Worm (Caenorhabditis elegans) whole organism, late embryonic: ENCODE data around the gene tbx-43.

Experiments
- C38D4.7 ChIP-seq: fragments of 200-800 bp; sonication (Bioruptor generic); optimal IDR thresholded peaks from 2 replicates; lab custom pipeline; 2018; ENCODE audit warnings: mild to moderate bottlenecking, missing genetic modification characterization, moderate library complexity, missing compliant biosample characterization
- F13H6.1 ChIP-seq: sonication (generic microtip); optimal IDR thresholded peaks from 2 replicates; lab custom pipeline; 2016; ENCODE audit warnings: missing genetic modification characterization, missing compliant biosample characterization
- T23F11.4 ChIP-seq: fragments of 200-800 bp; sonication (Bioruptor generic); optimal IDR thresholded peaks from 2 replicates; lab custom pipeline; 2018; ENCODE audit warnings: mild to moderate bottlenecking, missing genetic modification characterization, missing compliant biosample characterization
- Y22D7AL.16 ChIP-seq: sonication (generic microtip); optimal IDR thresholded peaks from 2 replicates; lab custom pipeline; 2016; ENCODE audit warnings: missing genetic modification characterization, missing compliant biosample characterization
- ahr-1 ChIP-seq: sonication (generic microtip); optimal IDR thresholded peaks from 2 replicates; lab custom pipeline; 2016; ENCODE audit warnings: missing genetic modification characterization, missing compliant biosample characterization
- ceh-18 ChIP-seq: sonication (generic microtip); optimal IDR thresholded peaks from 2 replicates; lab custom pipeline; 2016; ENCODE audit warnings: missing genetic modification characterization, missing compliant biosample characterization
- ceh-22 ChIP-seq: sonication (generic microtip); optimal IDR thresholded peaks from 2 replicates; lab custom pipeline; 2017; ENCODE audit warnings: missing biosample characterization, missing genetic modification characterization
- ceh-31 ChIP-seq: sonication (generic microtip); optimal IDR thresholded peaks from 2 replicates; lab custom pipeline; 2016; ENCODE audit warnings: missing genetic modification characterization, missing compliant biosample characterization
- ceh-34 ChIP-seq: sonication (generic microtip); optimal IDR thresholded peaks from 2 replicates; lab custom pipeline; 2016; ENCODE audit warnings: mild to moderate bottlenecking, missing genetic modification characterization, missing compliant biosample characterization
- ceh-45 ChIP-seq: fragments of 200-800 bp; sonication (Bioruptor generic); IDR thresholded peaks from 2 replicates; pipeline ENCODE4 v1.3.6; 2022; ENCODE audit warnings: missing genetic modification reagents, missing genetic modification characterization, missing compliant biosample characterization
- ceh-48 ChIP-seq: sonication (generic microtip); optimal IDR thresholded peaks from 2 replicates; lab custom pipeline; 2016; ENCODE audit warnings: missing genetic modification characterization, inconsistent platforms, missing compliant biosample characterization
- ceh-9 ChIP-seq: sonication (generic microtip); optimal IDR thresholded peaks from 2 replicates; lab custom pipeline; 2016; ENCODE audit warnings: mild to moderate bottlenecking, missing genetic modification characterization, inconsistent platforms, missing compliant biosample characterization
- che-1 ChIP-seq: sonication (generic microtip); optimal IDR thresholded peaks from 2 replicates; lab custom pipeline; 2016; ENCODE audit warnings: mild to moderate bottlenecking, missing genetic modification characterization, missing compliant biosample characterization
- elt-4 ChIP-seq: sonication (generic microtip); optimal IDR thresholded peaks from 2 replicates; lab custom pipeline; 2016; ENCODE audit warnings: missing genetic modification characterization, missing compliant biosample characterization
- eyg-1 ChIP-seq: sonication (generic microtip); optimal IDR thresholded peaks from 2 replicates; lab custom pipeline; 2016; ENCODE audit warnings: missing genotype, missing genetic modification characterization, missing compliant biosample characterization
- fax-1 ChIP-seq: sonication (generic microtip); optimal IDR thresholded peaks from 2 replicates; lab custom pipeline; 2016; ENCODE audit warnings: missing genotype, missing genetic modification characterization, missing compliant biosample characterization
- fkh-10 ChIP-seq: fragments of 150-350 bp; optimal IDR thresholded peaks from 2 replicates; lab custom pipeline; 2014; ENCODE audit warnings: missing biosample characterization, missing genetic modification reagents, missing genetic modification characterization
- gmeb-2 ChIP-seq: sonication (generic microtip); optimal IDR thresholded peaks from 2 replicates; lab custom pipeline; 2016; ENCODE audit warnings: missing genetic modification characterization, inconsistent platforms, missing compliant biosample characterization
- hlh-15 ChIP-seq: sonication (generic microtip); optimal IDR thresholded peaks from 2 replicates; lab custom pipeline; 2016; ENCODE audit warnings: missing genetic modification characterization, missing compliant biosample characterization
- hlh-30 ChIP-seq: sonication (generic microtip); optimal IDR thresholded peaks from 2 replicates; lab custom pipeline; 2017; ENCODE audit warnings: antibody characterized with exemption, missing genetic modification characterization, missing compliant biosample characterization; ENCODE audit not compliant: insufficient read depth
- hlh-8 ChIP-seq: sonication (generic microtip); optimal IDR thresholded peaks from 2 replicates; lab custom pipeline; 2016; ENCODE audit warnings: missing genotype, missing genetic modification characterization, missing compliant biosample characterization
- lim-6 ChIP-seq: sonication (generic microtip); optimal IDR thresholded peaks from 2 replicates; lab custom pipeline; 2016; ENCODE audit warnings: missing genetic modification characterization, missing compliant biosample characterization
- lin-11 ChIP-seq: fragments of 200-800 bp; sonication (Bioruptor generic); optimal IDR thresholded peaks from 2 replicates; lab custom pipeline; 2018; ENCODE audit warnings: mild to moderate bottlenecking, missing genetic modification characterization, missing compliant biosample characterization
- nfya-1 ChIP-seq: sonication (generic microtip); optimal IDR thresholded peaks from 2 replicates; lab custom pipeline; 2017; ENCODE audit warnings: missing genetic modification characterization, mild to moderate bottlenecking, missing compliant biosample characterization, antibody characterized with exemption, moderate library complexity
- nhr-11 ChIP-seq: fragments of 150-350 bp; optimal IDR thresholded peaks from 2 replicates; lab custom pipeline; 2014; ENCODE audit warnings: missing biosample characterization, missing genetic modification characterization
- odd-2 ChIP-seq: sonication (generic microtip); optimal IDR thresholded peaks from 2 replicates; lab custom pipeline; 2017; ENCODE audit warnings: antibody characterized with exemption, mild to moderate bottlenecking, missing genetic modification characterization, missing compliant biosample characterization
- pag-3 ChIP-seq: sonication (generic microtip); optimal IDR thresholded peaks from 2 replicates; lab custom pipeline; 2016; ENCODE audit warnings: missing compliant biosample characterization, missing genetic modification characterization, borderline replicate concordance
- pha-2 ChIP-seq: sonication (generic microtip); optimal IDR thresholded peaks from 2 replicates; lab custom pipeline; 2017; ENCODE audit warnings: mild to moderate bottlenecking, missing genetic modification characterization, missing compliant biosample characterization
- pha-4 ChIP-seq: fragments of 150-350 bp; optimal IDR thresholded peaks from 2 replicates; lab custom pipeline; 2018; ENCODE audit warnings: missing biosample characterization, missing genetic modification reagents, missing genetic modification characterization
- sdc-2 ChIP-seq: sonication (generic microtip); optimal IDR thresholded peaks from 2 replicates; lab custom pipeline; 2016; ENCODE audit warnings: missing genotype, missing genetic modification characterization, missing compliant biosample characterization
- syd-9 ChIP-seq: sonication (generic microtip); optimal IDR thresholded peaks from 2 replicates; lab custom pipeline; 2016; ENCODE audit warnings: mild to moderate bottlenecking, missing genetic modification characterization, moderate library complexity, missing compliant biosample characterization
- tbx-2 ChIP-seq: sonication (generic microtip); optimal IDR thresholded peaks from 2 replicates; lab custom pipeline; 2016; ENCODE audit warnings: missing genetic modification characterization, missing compliant biosample characterization
- ttx-3 ChIP-seq: sonication (generic microtip); optimal IDR thresholded peaks from 2 replicates; lab custom pipeline; 2016; ENCODE audit warnings: missing genetic modification reagents, missing genetic modification characterization, missing compliant biosample characterization
- unc-42 ChIP-seq: sonication (generic microtip); optimal IDR thresholded peaks from 2 replicates; lab custom pipeline; 2016; ENCODE audit warnings: missing genotype, missing genetic modification characterization, missing compliant biosample characterization
- zip-5 ChIP-seq: sonication (generic microtip); optimal IDR thresholded peaks from 2 replicates; lab custom pipeline; 2016; ENCODE audit warnings: missing genetic modification characterization, missing compliant biosample characterization
- ztf-16 ChIP-seq: sonication (generic microtip); optimal IDR thresholded peaks from 2 replicates; lab custom pipeline; 2017; ENCODE audit warnings: missing genetic modification characterization, missing compliant biosample characterization

Gene tbx-43

ce11 chrIII:1785776-1786175 is 15.9 kb upstream of the tbx-43 start:
- TF ChIP-seq tbx-2 (tag; lab: Kevin White, UChicago) (peak; percentile 4), odd-2 (tag; lab: Kevin White, UChicago) (no peak), nfya-1 (peak; percentile 36), ttx-3 (no peak), elt-4 (tag; lab: Kevin White, UChicago) (no peak), ceh-45 (GFP tag; lab: Robert Waterston, UW) (no peak), hlh-15 (tag; lab: Kevin White, UChicago) (no peak), unc-42 (tag; lab: Kevin White, UChicago) (peak; percentile 12), gmeb-2 (tag; lab: Kevin White, UChicago) (no peak), ceh-31 (tag; lab: Kevin White, UChicago) (peak; percentile 59)
- TF ChIP-seq, all 69 proteins: peak for 4

DNA sequence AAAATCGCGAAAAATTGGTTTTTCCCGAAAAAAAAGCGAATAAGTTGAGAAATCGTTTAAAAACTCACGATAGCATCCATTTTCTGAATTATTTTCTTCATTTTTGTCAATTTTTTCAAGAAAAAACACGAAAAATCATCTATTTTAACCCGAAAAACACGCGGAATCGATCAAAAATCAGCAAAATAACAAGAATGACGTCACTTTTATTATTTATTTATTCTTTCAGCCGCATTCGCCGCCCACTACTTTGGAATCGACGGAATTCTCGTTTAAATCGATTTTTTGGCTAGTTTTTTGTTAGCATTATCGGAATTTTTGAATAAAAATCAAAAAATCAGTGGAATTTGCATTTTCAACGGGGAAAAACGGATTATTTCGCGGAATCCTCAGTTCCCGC is 8.1 kb upstream of the tbx-43 start, which contains the start of gene Y39A3CL.4:
Gene Y39A3CL.4 (minus strand): TSS at position 101 of the 400 bp plus-strand sequence.
- no peak for TF ChIP-seq syd-9 (tag; lab: Kevin White, UChicago)
- TF ChIP-seq pha-4 (tag; lab: Kevin White, UChicago): no peak
- TF ChIP-seq F13H6.1 (tag; lab: Kevin White, UChicago): no peak
- no peak for TF ChIP-seq zip-5
- TF ChIP-seq hlh-8 (tag; lab: Kevin White, UChicago): no peak
- TF ChIP-seq T23F11.4 (GFP tag; lab: Kevin White, UChicago): no peak
- TF ChIP-seq ceh-9 (tag; lab: Kevin White, UChicago): no peak
- TF ChIP-seq ceh-48 (tag; lab: Kevin White, UChicago): no peak
- no peak for TF ChIP-seq ztf-16 (tag; lab: Kevin White, UChicago)
- no peak for TF ChIP-seq ceh-45 (GFP tag; lab: Robert Waterston, UW)
- TF ChIP-seq eyg-1 (tag; lab: Kevin White, UChicago): no peak
- TF ChIP-seq ceh-34 (tag; lab: Kevin White, UChicago): no peak
- no peak for TF ChIP-seq C38D4.7 (GFP tag; lab: Kevin White, UChicago)
- TF ChIP-seq pag-3 (tag; lab: Kevin White, UChicago): no peak
- TF ChIP-seq ceh-22 (tag; lab: Kevin White, UChicago): no peak
- TF ChIP-seq ceh-18: no peak
- no peak for TF ChIP-seq odd-2 (tag; lab: Kevin White, UChicago)

DNA sequence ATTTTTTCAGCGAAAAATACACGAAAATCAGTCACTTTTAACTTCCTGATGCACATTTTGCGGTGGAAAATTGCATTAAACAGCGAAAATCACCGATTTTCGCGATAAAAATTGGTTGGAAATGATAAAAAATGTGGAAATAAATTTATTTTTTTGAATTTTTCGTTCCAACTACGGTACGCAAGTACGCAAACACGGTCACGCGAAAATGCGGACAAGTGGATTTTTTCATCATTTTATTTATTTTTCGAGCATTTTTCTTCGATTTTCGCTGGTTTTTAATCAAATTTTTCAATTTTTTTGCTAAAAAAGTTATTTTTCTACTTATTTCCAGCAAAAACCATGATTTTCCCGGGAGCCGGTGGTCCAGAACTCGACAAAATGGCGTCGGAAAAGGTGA is 7.6 kb upstream of the tbx-43 start, which contains the start of gene Y39A3CL.3:
Gene Y39A3CL.3 (plus strand): TSS at position 335 of the 400 bp plus-strand sequence.
- TF ChIP-seq hlh-30 (tag; lab: Kevin White, UChicago): no peak
- TF ChIP-seq ceh-48 (tag; lab: Kevin White, UChicago): no peak
- TF ChIP-seq ahr-1 (tag; lab: Kevin White, UChicago): no peak
- TF ChIP-seq Y22D7AL.16 (tag; lab: Kevin White, UChicago): no peak
- peak; percentile 5 for TF ChIP-seq nfya-1
- TF ChIP-seq fax-1: no peak

ce11 chrIII:1764463-1764862 is 5.4 kb downstream of the tbx-43 start:
- no peak for TF ChIP-seq lin-11 (tag; lab: Kevin White, UChicago)
- no peak for TF ChIP-seq nhr-11 (tag; lab: Kevin White, UChicago)
- TF ChIP-seq che-1 (tag; lab: Kevin White, UChicago): no peak
- no peak for TF ChIP-seq pha-2 (tag; lab: Kevin White, UChicago)
- no peak for TF ChIP-seq sdc-2
- TF ChIP-seq lim-6 (tag; lab: Kevin White, UChicago): no peak
- no peak for TF ChIP-seq fkh-10
